Fruit fly (Drosophila melanogaster) whole organism, embryonic: ENCODE measurements around the gene CG34148.
A peak's percentile ranks its signal among the peaks of the same experiment; 100 is the strongest.

Experiments
- CG10321 ChIP-seq: fragments of 200-800 bp; sonication (Bioruptor generic); IDR thresholded peaks from 2 replicates; pipeline ENCODE4 v1.3.6; 2022; ENCODE audit warnings: missing biosample characterization, missing genetic modification characterization
- CG11560 ChIP-seq: fragments of 200-800 bp; sonication (Bioruptor generic); IDR thresholded peaks from 3 replicates; pipeline ENCODE4 v1.3.6; 2022; ENCODE audit warnings: missing biosample characterization, missing genetic modification characterization
- CG11695 ChIP-seq: fragments of 200-800 bp; sonication (Bioruptor generic); IDR thresholded peaks from 3 replicates; pipeline ENCODE4 v1.3.6; 2022; ENCODE audit warnings: missing biosample characterization, missing genetic modification characterization
- CG14050 ChIP-seq: fragments of 200-800 bp; sonication (Bioruptor generic); IDR thresholded peaks from 3 replicates; pipeline ENCODE4 v1.3.6; 2022; ENCODE audit warnings: missing biosample characterization, missing genetic modification characterization
- CG14441 ChIP-seq: fragments of 200-800 bp; sonication (Bioruptor generic); IDR thresholded peaks from 2 replicates; pipeline ENCODE4 v1.3.6; 2022; ENCODE audit warnings: missing biosample characterization, missing genetic modification characterization
- CG16815 ChIP-seq: fragments of 200-800 bp; sonication (Bioruptor generic); optimal IDR thresholded peaks from 3 replicates; lab custom pipeline; 2017; ENCODE audit warnings: missing biosample characterization, mild to moderate bottlenecking, missing genetic modification characterization
- CG17186 ChIP-seq: fragments of 200-800 bp; sonication (Bioruptor generic); optimal IDR thresholded peaks from 3 replicates; lab custom pipeline; 2017; ENCODE audit warnings: missing biosample characterization, missing genetic modification reagents, missing genetic modification characterization
- CG17802 ChIP-seq: fragments of 200-800 bp; sonication (Bioruptor generic); optimal IDR thresholded peaks from 2 replicates; lab custom pipeline; 2018; ENCODE audit warnings: missing biosample characterization, mild to moderate bottlenecking, missing genetic modification characterization, moderate library complexity
- CG1832 ChIP-seq: fragments of 200-800 bp; sonication (Bioruptor generic); optimal IDR thresholded peaks from 2 replicates; lab custom pipeline; 2017; ENCODE audit warnings: missing biosample characterization, mild to moderate bottlenecking, missing genetic modification characterization, inconsistent platforms
- CG31388 ChIP-seq: fragments of 200-800 bp; sonication (Bioruptor generic); optimal IDR thresholded peaks from 2 replicates; lab custom pipeline; 2016; ENCODE audit warnings: missing biosample characterization, missing genetic modification characterization
- CG4404 ChIP-seq: fragments of 200-800 bp; sonication (Bioruptor generic); IDR thresholded peaks from 2 replicates; pipeline ENCODE4 v1.3.6; 2022; ENCODE audit warnings: missing biosample characterization, missing genetic modification characterization
- CG4730 ChIP-seq: fragments of 200-800 bp; sonication (Bioruptor generic); IDR thresholded peaks from 2 replicates; pipeline ENCODE4 v1.3.6; 2022; ENCODE audit warnings: missing biosample characterization, missing genetic modification characterization
- CG6689 ChIP-seq: fragments of 200-800 bp; sonication (Bioruptor generic); IDR thresholded peaks from 2 replicates; pipeline ENCODE4 v1.3.6; 2022; ENCODE audit warnings: missing biosample characterization, missing genetic modification characterization
- CG7786 ChIP-seq: fragments of 200-800 bp; sonication (Bioruptor generic); optimal IDR thresholded peaks from 2 replicates; lab custom pipeline; 2016; ENCODE audit warnings: missing biosample characterization, missing genetic modification characterization
- CG7839 ChIP-seq: fragments of 200-800 bp; sonication (Bioruptor generic); optimal IDR thresholded peaks from 3 replicates; lab custom pipeline; 2018; ENCODE audit warnings: missing biosample characterization, mild to moderate bottlenecking, missing genetic modification characterization, moderate library complexity
- CG7963 ChIP-seq: fragments of 200-800 bp; sonication (Bioruptor generic); IDR thresholded peaks from 3 replicates; pipeline ENCODE4 v1.3.6; 2022; ENCODE audit warnings: missing biosample characterization, missing genetic modification characterization; ENCODE audit not compliant: partially characterized antibody
- Camta ChIP-seq: fragments of 200-800 bp; sonication (Bioruptor generic); optimal IDR thresholded peaks from 2 replicates; lab custom pipeline; 2016; ENCODE audit warnings: missing biosample characterization, missing genetic modification characterization
- Doc3 ChIP-seq: fragments of 200-800 bp; sonication (Bioruptor generic); IDR thresholded peaks from 3 replicates; pipeline ENCODE4 v1.3.6; 2022; ENCODE audit warnings: missing biosample characterization, missing genetic modification characterization; ENCODE audit not compliant: partially characterized antibody
- E2f2 ChIP-seq: fragments of 200-800 bp; sonication (Bioruptor generic); IDR thresholded peaks from 2 replicates; pipeline ENCODE4 v1.3.6; 2022; ENCODE audit warnings: missing biosample characterization, missing genetic modification characterization
- HHEX ChIP-seq: fragments of 200-800 bp; sonication (Bioruptor generic); optimal IDR thresholded peaks from 3 replicates; lab custom pipeline; 2017; ENCODE audit warnings: missing biosample characterization, mild to moderate bottlenecking, missing genetic modification characterization, missing genetic modification reagents
- HLH54F ChIP-seq: fragments of 200-800 bp; sonication (Bioruptor generic); optimal IDR thresholded peaks from 3 replicates; lab custom pipeline; 2016; ENCODE audit warnings: missing biosample characterization, missing genetic modification characterization
- Hmr ChIP-seq: fragments of 200-800 bp; sonication (Bioruptor generic); optimal IDR thresholded peaks from 3 replicates; lab custom pipeline; 2017; ENCODE audit warnings: mild to moderate bottlenecking, missing biosample characterization, missing genetic modification reagents, missing genetic modification characterization
- Hr3 ChIP-seq: fragments of 200-800 bp; sonication (Bioruptor generic); optimal IDR thresholded peaks from 3 replicates; lab custom pipeline; 2016; ENCODE audit warnings: missing biosample characterization, missing genetic modification characterization
- Lpt ChIP-seq: fragments of >200 bp; optimal IDR thresholded peaks from 2 replicates; lab custom pipeline; 2018; ENCODE audit warnings: missing biosample characterization, missing genetic modification characterization
- Mad ChIP-seq: fragments of 200-800 bp; sonication (Bioruptor generic); optimal IDR thresholded peaks from 2 replicates; lab custom pipeline; 2016; ENCODE audit warnings: missing biosample characterization, missing genetic modification characterization
- Max ChIP-seq: fragments of 200-800 bp; sonication (Bioruptor generic); optimal IDR thresholded peaks from 2 replicates; lab custom pipeline; 2016; ENCODE audit warnings: missing biosample characterization, mild to moderate bottlenecking, missing genetic modification characterization
- Meics ChIP-seq: fragments of 200-800 bp; sonication (Bioruptor generic); optimal IDR thresholded peaks from 2 replicates; lab custom pipeline; 2017; ENCODE audit warnings: missing biosample characterization, mild to moderate bottlenecking, missing genetic modification characterization
- Sin3A ChIP-seq: fragments of >200 bp; optimal IDR thresholded peaks from 2 replicates; lab custom pipeline; 2018
- YL-1 ChIP-seq: fragments of 200-800 bp; sonication (Bioruptor generic); optimal IDR thresholded peaks from 3 replicates; lab custom pipeline; 2017; ENCODE audit warnings: missing biosample characterization, mild to moderate bottlenecking, missing genetic modification characterization
- ap ChIP-seq: fragments of 200-800 bp; sonication (Bioruptor generic); IDR thresholded peaks from 2 replicates; pipeline ENCODE4 v1.3.6; 2022; ENCODE audit warnings: missing biosample characterization, missing genetic modification characterization
- ara ChIP-seq: fragments of 200-800 bp; sonication (Bioruptor generic); IDR thresholded peaks from 2 replicates; pipeline ENCODE4 v1.3.6; 2022; ENCODE audit warnings: missing biosample characterization, missing genetic modification characterization
- bsh ChIP-seq, 2 experiments: fragments of 200-800 bp; sonication (Bioruptor generic); optimal IDR thresholded peaks; 2 replicates each; lab custom pipeline; 2017 to 2018; ENCODE audit warnings: mild to moderate bottlenecking in 2 of 2, missing biosample characterization in 2 of 2, missing genetic modification characterization in 2 of 2, moderate library complexity in 1 of 2
- dmrt99B ChIP-seq: fragments of 200-800 bp; sonication (Bioruptor generic); optimal IDR thresholded peaks from 2 replicates; lab custom pipeline; 2018; ENCODE audit warnings: missing biosample characterization, mild to moderate bottlenecking, missing genetic modification characterization, moderate library complexity
- ems ChIP-seq: fragments of 200-800 bp; sonication (Bioruptor generic); optimal IDR thresholded peaks from 3 replicates; lab custom pipeline; 2016; ENCODE audit warnings: missing biosample characterization, missing genetic modification characterization
- gce ChIP-seq: fragments of 200-800 bp; sonication (Bioruptor generic); IDR thresholded peaks from 3 replicates; pipeline ENCODE4 v1.3.6; 2022; ENCODE audit warnings: missing biosample characterization, missing genetic modification characterization
- gcm ChIP-seq: fragments of 200-800 bp; sonication (Bioruptor generic); optimal IDR thresholded peaks from 2 replicates; lab custom pipeline; 2019; ENCODE audit warnings: missing biosample characterization, mild to moderate bottlenecking, missing genetic modification characterization, moderate library complexity
- gfzf ChIP-seq: fragments of 200-800 bp; sonication (Bioruptor generic); optimal IDR thresholded peaks from 2 replicates; lab custom pipeline; 2016; ENCODE audit warnings: missing biosample characterization, mild to moderate bottlenecking, missing genetic modification characterization, moderate library complexity
- her ChIP-seq: fragments of 200-800 bp; sonication (Bioruptor generic); optimal IDR thresholded peaks from 2 replicates; lab custom pipeline; 2016; ENCODE audit warnings: missing biosample characterization, missing genetic modification characterization
- org-1 ChIP-seq: fragments of 200-800 bp; sonication (Bioruptor generic); optimal IDR thresholded peaks from 2 replicates; lab custom pipeline; 2017; ENCODE audit warnings: missing biosample characterization, missing genetic modification characterization
- p53 ChIP-seq: fragments of 200-800 bp; sonication (Bioruptor generic); optimal IDR thresholded peaks from 2 replicates; lab custom pipeline; 2016; ENCODE audit warnings: missing biosample characterization, missing genetic modification characterization
- pnt ChIP-seq: fragments of 200-800 bp; sonication (Bioruptor generic); optimal IDR thresholded peaks from 3 replicates; lab custom pipeline; 2016; ENCODE audit warnings: missing biosample characterization, missing genetic modification characterization
- pzg ChIP-seq: fragments of 200-800 bp; sonication (Bioruptor generic); optimal IDR thresholded peaks from 3 replicates; lab custom pipeline; 2018; ENCODE audit warnings: missing biosample characterization, mild to moderate bottlenecking, missing genetic modification characterization, moderate library complexity
- ro ChIP-seq: fragments of 200-800 bp; sonication (Bioruptor generic); IDR thresholded peaks from 2 replicates; pipeline ENCODE4 v1.3.6; 2022; ENCODE audit warnings: missing biosample characterization, missing genetic modification characterization
- row ChIP-seq: fragments of 200-800 bp; sonication (Bioruptor generic); IDR thresholded peaks from 3 replicates; pipeline ENCODE4 v1.3.6; 2022; ENCODE audit warnings: missing biosample characterization, missing genetic modification characterization
- scrt ChIP-seq: fragments of 200-800 bp; sonication (Bioruptor generic); optimal IDR thresholded peaks from 2 replicates; lab custom pipeline; 2018; ENCODE audit warnings: missing biosample characterization, mild to moderate bottlenecking, missing genetic modification characterization, moderate library complexity
- sim ChIP-seq: fragments of 200-800 bp; sonication (Bioruptor generic); IDR thresholded peaks from 2 replicates; pipeline ENCODE4 v1.3.6; 2022; ENCODE audit warnings: missing biosample characterization, missing genetic modification characterization
- sqz ChIP-seq: fragments of 200-800 bp; sonication (Bioruptor generic); optimal IDR thresholded peaks from 3 replicates; lab custom pipeline; 2018; ENCODE audit warnings: missing biosample characterization, mild to moderate bottlenecking, missing genetic modification characterization
- trem ChIP-seq: fragments of 200-800 bp; optimal IDR thresholded peaks from 3 replicates; lab custom pipeline; 2019; ENCODE audit warnings: missing biosample characterization, mild to moderate bottlenecking, missing genetic modification characterization, moderate library complexity
- vvl ChIP-seq: fragments of 200-800 bp; sonication (Bioruptor generic); IDR thresholded peaks from 2 replicates; pipeline ENCODE4 v1.3.6; 2022; ENCODE audit warnings: missing biosample characterization, missing genetic modification characterization
- zf30C ChIP-seq: fragments of 200-800 bp; sonication (Bioruptor generic); optimal IDR thresholded peaks from 3 replicates; lab custom pipeline; 2018; ENCODE audit warnings: missing biosample characterization, mild to moderate bottlenecking, missing genetic modification characterization

The CG34148 gene

dm6 chr3R:21870158-21870971 is 8.1 kb downstream of the CG34148 start, which contains the start of gene CG31431 (continued):
- TF ChIP-seq CG7839 (tag; lab: Kevin White, UChicago): peak; percentile 99
- peak; percentile 93 for TF ChIP-seq zf30C (GFP tag; lab: Kevin White, UChicago)
- TF ChIP-seq her (GFP tag; lab: Kevin White, UChicago): peak; percentile 96
- TF ChIP-seq YL-1: peak; percentile 83
- TF ChIP-seq pzg: peak; percentile 38
- TF ChIP-seq gcm (GFP tag; lab: Kevin White, UChicago): peak; percentile 95
- TF ChIP-seq E2f2 (GFP tag; lab: Robert Waterston, UW): peak; percentile 81
- TF ChIP-seq ap (GFP tag; lab: Robert Waterston, UW): peak; percentile 94
- TF ChIP-seq CG14441 (GFP tag; lab: Robert Waterston, UW): peak; percentile 97
- peak; percentile 98 for TF ChIP-seq Hmr (GFP tag; lab: Kevin White, UChicago)
- TF ChIP-seq scrt (GFP tag; lab: Kevin White, UChicago): peak; percentile 95
- TF ChIP-seq CG7786 (GFP tag; lab: Kevin White, UChicago): peak; percentile 98
- TF ChIP-seq dmrt99B (tag; lab: Kevin White, UChicago): peak; percentile 98
- TF ChIP-seq ro (GFP tag; lab: Robert Waterston, UW): peak; percentile 93
- no peak for TF ChIP-seq CG7963 (GFP tag; lab: Robert Waterston, UW)
- peak; percentile 57 to 97 for TF ChIP-seq bsh (GFP tag; optimal IDR thresholded peaks at IDR 0.05; lab: Kevin White, UChicago)
- peak; percentile 99 for TF ChIP-seq row (GFP tag; lab: Robert Waterston, UW)
- peak; percentile 92 for TF ChIP-seq CG16815 (GFP tag; lab: Kevin White, UChicago)
- peak; percentile 94 for TF ChIP-seq Mad
- no peak for TF ChIP-seq Sin3A
- TF ChIP-seq Doc3: no peak
- peak; percentile 90 for TF ChIP-seq CG11560 (tag; lab: Robert Waterston, UW)
- TF ChIP-seq CG4404 (GFP tag; lab: Robert Waterston, UW): peak; percentile 96
- TF ChIP-seq sqz (GFP tag; lab: Kevin White, UChicago): peak; percentile 92
- TF ChIP-seq vvl: peak; percentile 99
- peak; percentile 96 for TF ChIP-seq Camta (GFP tag; lab: Kevin White, UChicago)
- TF ChIP-seq Max (GFP tag; lab: Kevin White, UChicago): peak; percentile 94
- TF ChIP-seq CG17802 (tag; lab: Kevin White, UChicago): peak; percentile 79
- peak; percentile 97 for TF ChIP-seq ems (GFP tag; lab: Kevin White, UChicago)
- TF ChIP-seq CG31388: peak; percentile 96
- TF ChIP-seq sim (GFP tag; lab: Robert Waterston, UW): peak; percentile 94
- TF ChIP-seq CG11695 (GFP tag; lab: Robert Waterston, UW): peak; percentile 98
- peak; percentile 96 for TF ChIP-seq CG14050 (GFP tag; lab: Robert Waterston, UW)
- TF ChIP-seq Hr3 (GFP tag; lab: Kevin White, UChicago): peak; percentile 94
- peak; percentile 15 for TF ChIP-seq gfzf (GFP tag; lab: Kevin White, UChicago)
- no peak for TF ChIP-seq Lpt (GFP tag; lab: Kevin White, UChicago)
- TF ChIP-seq HHEX (GFP tag; lab: Kevin White, UChicago): peak; percentile 98
- peak; percentile 92 for TF ChIP-seq trem (tag; lab: Kevin White, UChicago)
- TF ChIP-seq CG4730: peak; percentile 95
- peak; percentile 98 for TF ChIP-seq Meics (GFP tag; lab: Kevin White, UChicago)
- TF ChIP-seq CG6689: peak; percentile 97
- TF ChIP-seq HLH54F (GFP tag; lab: Kevin White, UChicago): peak; percentile 97
- peak; percentile 75 for TF ChIP-seq CG17186 (GFP tag; lab: Kevin White, UChicago)
- TF ChIP-seq CG10321 (GFP tag; lab: Robert Waterston, UW): peak; percentile 71
- peak; percentile 82 for TF ChIP-seq p53 (GFP tag; lab: Kevin White, UChicago)
- TF ChIP-seq gce (GFP tag; lab: Robert Waterston, UW): peak; percentile 95
- TF ChIP-seq pnt (GFP tag; lab: Kevin White, UChicago): peak; percentile 95
- peak; percentile 98 for TF ChIP-seq org-1
- TF ChIP-seq ara (GFP tag; lab: Robert Waterston, UW): peak; percentile 97
- TF ChIP-seq CG1832: no peak
